Worm (Caenorhabditis elegans): Measurements from ENCODE around the gene Y71H2AM.29.

ce11 chrIII:2869512-2869911 lies 36.9 kb downstream of the Y71H2AM.29 start:
- TF ChIP-seq ama-1 (optimal IDR thresholded peaks at IDR 0.05) (no peak), hmg-4 (GFP tag; optimal IDR thresholded peaks at IDR 0.05) (no peak), ceh-36 (tag; optimal IDR thresholded peaks at IDR 0.05) (no peak), flt-1 (GFP tag; IDR thresholded peaks at IDR 0.05) (no peak), B0310.2 (tag; optimal IDR thresholded peaks at IDR 0.05) (no peak), tbx-37 (GFP tag; conservative IDR thresholded peaks at IDR 0.05) (no peak), aly-1 (tag; optimal IDR thresholded peaks at IDR 0.05) (no peak), hnd-1 (tag; optimal IDR thresholded peaks at IDR 0.05) (no peak)

Measured in whole organism, early embryonic.